Fruit fly (Drosophila melanogaster) whole organism, prepupa: Measurements from ENCODE around the gene hook.

Experiments used
- Blimp-1 ChIP-seq: fragments of 200-800 bp; sonication (Bioruptor generic); optimal IDR thresholded peaks from 3 replicates; lab custom pipeline; 2017; ENCODE audit warnings: missing biosample characterization, missing genetic modification characterization, mild to moderate bottlenecking, moderate library complexity, missing genetic modification reagents
- CG10669 ChIP-seq: fragments of 200-800 bp; sonication (Bioruptor generic); optimal IDR thresholded peaks from 3 replicates; lab custom pipeline; 2018; ENCODE audit warnings: missing biosample characterization, mild to moderate bottlenecking, missing genetic modification characterization, moderate library complexity
- CG11294 ChIP-seq: fragments of 200-800 bp; sonication (Bioruptor generic); IDR thresholded peaks from 2 replicates; pipeline ENCODE4 v1.3.6; 2022; ENCODE audit warnings: missing biosample characterization, missing genetic modification characterization
- CG11762 ChIP-seq: fragments of 200-800 bp; sonication (Bioruptor generic); optimal IDR thresholded peaks from 3 replicates; lab custom pipeline; 2016; ENCODE audit warnings: missing biosample characterization, missing genetic modification characterization; ENCODE audit not compliant: insufficient read depth
- CG11902 ChIP-seq: fragments of 200-800 bp; sonication (Bioruptor generic); optimal IDR thresholded peaks from 3 replicates; lab custom pipeline; 2016; ENCODE audit warnings: missing biosample characterization, missing genetic modification characterization
- CG32006 ChIP-seq: fragments of 200-800 bp; sonication (Bioruptor generic); optimal IDR thresholded peaks from 3 replicates; lab custom pipeline; 2017; ENCODE audit warnings: missing biosample characterization, mild to moderate bottlenecking, missing genetic modification characterization
- CG3919 ChIP-seq: fragments of 200-800 bp; sonication (Bioruptor generic); optimal IDR thresholded peaks from 3 replicates; lab custom pipeline; 2016; ENCODE audit warnings: missing biosample characterization, missing genetic modification characterization
- CG4318 ChIP-seq: fragments of 200-800 bp; sonication (Bioruptor generic); optimal IDR thresholded peaks from 3 replicates; lab custom pipeline; 2017; ENCODE audit warnings: missing biosample characterization, mild to moderate bottlenecking, missing genetic modification characterization
- CG6163 ChIP-seq: fragments of 200-800 bp; sonication (Bioruptor generic); IDR thresholded peaks from 3 replicates; pipeline ENCODE4 v1.3.6; 2022; ENCODE audit warnings: missing biosample characterization, missing genetic modification characterization
- CG6276 ChIP-seq: fragments of 200-800 bp; sonication (Bioruptor generic); optimal IDR thresholded peaks from 2 replicates; lab custom pipeline; 2017; ENCODE audit warnings: missing biosample characterization, mild to moderate bottlenecking, missing genetic modification characterization
- CG6792 ChIP-seq: fragments of 200-800 bp; sonication (Bioruptor generic); optimal IDR thresholded peaks from 3 replicates; lab custom pipeline; 2016; ENCODE audit warnings: missing biosample characterization, missing genetic modification characterization
- CG7368 ChIP-seq: fragments of 200-800 bp; sonication (Bioruptor generic); optimal IDR thresholded peaks from 3 replicates; lab custom pipeline; 2016; ENCODE audit warnings: missing biosample characterization, missing genetic modification characterization
- CG9139 ChIP-seq: fragments of 200-800 bp; sonication (Bioruptor generic); optimal IDR thresholded peaks from 3 replicates; lab custom pipeline; 2017; ENCODE audit warnings: missing biosample characterization, mild to moderate bottlenecking, missing genetic modification characterization
- Eip78C ChIP-seq: fragments of 200-800 bp; sonication (Bioruptor generic); peaks from one replicate; lab custom pipeline; 2016; ENCODE audit warnings: missing biosample characterization, missing genetic modification characterization
- Eip93F ChIP-seq: fragments of 200-800 bp; sonication (Bioruptor generic); optimal IDR thresholded peaks from 2 replicates; lab custom pipeline; 2016; ENCODE audit warnings: missing biosample characterization, mild to moderate bottlenecking, missing genetic modification characterization
- Hr39 ChIP-seq: fragments of 200-800 bp; sonication (Bioruptor generic); optimal IDR thresholded peaks from 2 replicates; lab custom pipeline; 2016; ENCODE audit warnings: missing biosample characterization, missing genetic modification characterization
- Hr4 ChIP-seq: fragments of 200-800 bp; sonication (Bioruptor generic); optimal IDR thresholded peaks from 3 replicates; lab custom pipeline; 2016; ENCODE audit warnings: missing biosample characterization, missing genetic modification characterization
- Lpt ChIP-seq: fragments of 200-800 bp; sonication (Bioruptor generic); optimal IDR thresholded peaks from 3 replicates; lab custom pipeline; 2016; ENCODE audit warnings: missing biosample characterization, missing genetic modification characterization
- Met ChIP-seq: fragments of 200-800 bp; sonication (Bioruptor generic); optimal IDR thresholded peaks from 3 replicates; lab custom pipeline; 2016; ENCODE audit warnings: missing biosample characterization, missing genetic modification characterization
- Smox ChIP-seq: fragments of 200-800 bp; sonication (Bioruptor generic); optimal IDR thresholded peaks from 3 replicates; lab custom pipeline; 2016; ENCODE audit warnings: missing biosample characterization, missing genetic modification characterization
- Sox102F ChIP-seq: fragments of 200-800 bp; sonication (Bioruptor generic); optimal IDR thresholded peaks from 2 replicates; lab custom pipeline; 2016; ENCODE audit warnings: missing biosample characterization, mild to moderate bottlenecking, missing genetic modification characterization
- achi ChIP-seq: fragments of 200-800 bp; sonication (Bioruptor generic); optimal IDR thresholded peaks from 3 replicates; lab custom pipeline; 2016; ENCODE audit warnings: missing biosample characterization, missing genetic modification characterization
- cyc ChIP-seq: fragments of 200-800 bp; sonication (Bioruptor generic); optimal IDR thresholded peaks from 3 replicates; lab custom pipeline; 2016; ENCODE audit warnings: missing biosample characterization, missing genetic modification characterization
- dac ChIP-seq: fragments of 200-800 bp; sonication (Bioruptor generic); optimal IDR thresholded peaks from 2 replicates; lab custom pipeline; 2017; ENCODE audit warnings: missing biosample characterization, mild to moderate bottlenecking, missing genetic modification characterization
- dsx ChIP-seq: fragments of 200-800 bp; optimal IDR thresholded peaks from 3 replicates; lab custom pipeline; 2019; ENCODE audit warnings: missing biosample characterization, mild to moderate bottlenecking, missing genetic modification characterization, moderate library complexity; ENCODE audit not compliant: poor library complexity, severe bottlenecking
- eg ChIP-seq: fragments of 200-800 bp; sonication (Bioruptor generic); IDR thresholded peaks from 3 replicates; pipeline ENCODE4 v1.3.6; 2022; ENCODE audit warnings: missing biosample characterization, missing genetic modification characterization
- esn ChIP-seq: fragments of 200-800 bp; sonication (Bioruptor generic); optimal IDR thresholded peaks from 2 replicates; lab custom pipeline; 2016; ENCODE audit warnings: missing biosample characterization, mild to moderate bottlenecking, missing genetic modification characterization, moderate library complexity
- fd59A ChIP-seq: fragments of 200-800 bp; sonication (Bioruptor generic); optimal IDR thresholded peaks from 2 replicates; lab custom pipeline; 2017; ENCODE audit warnings: missing biosample characterization, mild to moderate bottlenecking, missing genetic modification characterization, missing genetic modification reagents
- fkh ChIP-seq: fragments of 200-800 bp; sonication (Bioruptor generic); optimal IDR thresholded peaks from 3 replicates; lab custom pipeline; 2017; ENCODE audit warnings: missing biosample characterization, mild to moderate bottlenecking, missing genetic modification characterization, moderate library complexity
- lz ChIP-seq: fragments of 200-800 bp; sonication (Bioruptor generic); optimal IDR thresholded peaks from 3 replicates; lab custom pipeline; 2016; ENCODE audit warnings: missing biosample characterization, missing genetic modification characterization
- salr ChIP-seq, 2 experiments: fragments of 200-800 bp; sonication (Bioruptor generic); optimal IDR thresholded peaks; 3 replicates each; lab custom pipeline; 2016 to 2018; ENCODE audit warnings: missing biosample characterization in 2 of 2, missing genetic modification characterization in 2 of 2, mild to moderate bottlenecking in 1 of 2
- spab ChIP-seq: fragments of 200-800 bp; sonication (Bioruptor generic); optimal IDR thresholded peaks from 2 replicates; lab custom pipeline; 2017; ENCODE audit warnings: missing biosample characterization, mild to moderate bottlenecking, missing genetic modification characterization, missing genetic modification reagents
- ss ChIP-seq, 2 experiments: fragments of 200-800 bp; sonication (Bioruptor generic); optimal IDR thresholded peaks; 2 replicates in 1 of 2; 3 replicates in 1 of 2; lab custom pipeline; 2017 to 2018; ENCODE audit warnings: mild to moderate bottlenecking in 2 of 2, missing biosample characterization in 2 of 2, missing genetic modification characterization in 2 of 2, moderate library complexity in 1 of 2
- svp ChIP-seq: fragments of 200-800 bp; sonication (Bioruptor generic); peaks from one replicate; lab custom pipeline; 2016; ENCODE audit warnings: missing biosample characterization, missing genetic modification characterization
- topi ChIP-seq: fragments of 200-800 bp; sonication (Bioruptor generic); optimal IDR thresholded peaks from 3 replicates; lab custom pipeline; 2016; ENCODE audit warnings: missing biosample characterization, missing genetic modification characterization
- vri ChIP-seq: fragments of 200-800 bp; sonication (Bioruptor generic); optimal IDR thresholded peaks from 3 replicates; lab custom pipeline; 2016; ENCODE audit warnings: missing biosample characterization, mild to moderate bottlenecking, missing genetic modification characterization

Gene hook

dm6 chr2L:19071713-19072112, 38.4 kb upstream of the hook start:
- TF ChIP-seq svp (GFP tag; lab: Kevin White, UChicago): peak; percentile 62
- peak; percentile 9 for TF ChIP-seq Hr39 (GFP tag; lab: Kevin White, UChicago)
- TF ChIP-seq Eip78C (GFP tag; lab: Kevin White, UChicago): peak; percentile 56
- TF ChIP-seq CG3919 (GFP tag; lab: Kevin White, UChicago): no peak
- TF ChIP-seq CG6276 (GFP tag; lab: Kevin White, UChicago): no peak
- TF ChIP-seq Met (GFP tag; lab: Kevin White, UChicago): peak; percentile 25
- TF ChIP-seq Eip93F (GFP tag; lab: Kevin White, UChicago): no peak
- TF ChIP-seq esn (GFP tag; lab: Kevin White, UChicago): peak; percentile 15
- TF ChIP-seq lz (GFP tag; lab: Kevin White, UChicago): peak; percentile 5
- no peak for TF ChIP-seq CG11294 (GFP tag; lab: Robert Waterston, UW)
- TF ChIP-seq topi (GFP tag; lab: Kevin White, UChicago): peak; percentile 20
- TF ChIP-seq dsx (GFP tag; lab: Kevin White, UChicago): peak; percentile 82
- TF ChIP-seq eg: no peak
- TF ChIP-seq Smox (GFP tag; lab: Kevin White, UChicago): peak; percentile 21
- no peak for TF ChIP-seq fkh

- TF ChIP-seq fd59A: no peak
- no peak for TF ChIP-seq CG7368
- TF ChIP-seq CG10669 (GFP tag; lab: Kevin White, UChicago): no peak
- TF ChIP-seq Hr39 (GFP tag; lab: Kevin White, UChicago): peak; percentile 1
- TF ChIP-seq Met (GFP tag; lab: Kevin White, UChicago): no peak
- peak; percentile 74 for TF ChIP-seq Eip78C (GFP tag; lab: Kevin White, UChicago)
- no peak for TF ChIP-seq svp (GFP tag; lab: Kevin White, UChicago)
- TF ChIP-seq CG11902 (GFP tag; lab: Kevin White, UChicago): no peak
- TF ChIP-seq CG4318: no peak
- no peak for TF ChIP-seq Hr4 (GFP tag; lab: Kevin White, UChicago)
- TF ChIP-seq CG32006 (GFP tag; lab: Kevin White, UChicago): peak; percentile 47
- no peak for TF ChIP-seq Lpt (GFP tag; lab: Kevin White, UChicago)
- TF ChIP-seq Blimp-1 (GFP tag; lab: Kevin White, UChicago): no peak
- no peak for TF ChIP-seq CG9139 (GFP tag; lab: Kevin White, UChicago)
- TF ChIP-seq salr (GFP tag; optimal IDR thresholded peaks at IDR 0.05; lab: Kevin White, UChicago): no peak
- TF ChIP-seq dac (GFP tag; lab: Kevin White, UChicago): no peak
- no peak for TF ChIP-seq esn (GFP tag; lab: Kevin White, UChicago)
- TF ChIP-seq topi (GFP tag; lab: Kevin White, UChicago): no peak
- TF ChIP-seq dsx (GFP tag; lab: Kevin White, UChicago): no peak
- TF ChIP-seq CG11762: no peak
- TF ChIP-seq eg: peak; percentile 55; the same call in 2 of the 3 replicates
Measured at dm6 chr2L:19069548-19070145, 36.3 kb upstream of the hook start, which contains the start of gene CG10702. CG10702 (minus strand) TSS chr2L:19069851.

DNA sequence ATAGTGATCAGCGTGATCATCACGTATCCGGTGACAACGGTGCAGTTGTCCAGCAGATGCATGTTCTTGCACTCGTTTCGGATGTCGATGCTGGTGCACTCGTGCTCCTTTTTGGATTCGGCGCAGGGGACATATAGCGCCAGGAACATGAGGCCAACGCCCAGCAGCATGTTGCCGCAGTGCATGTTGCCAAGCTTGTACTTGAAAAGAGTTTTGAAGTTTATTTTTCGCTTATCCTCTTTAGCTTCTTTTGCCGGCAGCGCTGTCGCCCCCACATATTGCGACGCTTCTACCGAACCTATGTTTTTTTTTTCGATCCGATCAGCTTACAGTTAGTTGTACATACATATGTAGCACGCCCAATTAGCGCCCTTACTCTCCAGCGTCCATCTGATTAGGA, 35.1 kb upstream of the hook start:
- TF ChIP-seq Lpt (GFP tag; lab: Kevin White, UChicago): no peak
- no peak for TF ChIP-seq CG10669 (GFP tag; lab: Kevin White, UChicago)
- no peak for TF ChIP-seq dac (GFP tag; lab: Kevin White, UChicago)
- no peak for TF ChIP-seq vri (GFP tag; lab: Kevin White, UChicago)
- TF ChIP-seq CG7368: no peak

dm6 chr2L:19064706-19065105, 31.4 kb upstream of the hook start, which contains the start of gene CG17343:
CG17343 (plus strand) TSS chr2L:19064929.
- TF ChIP-seq Blimp-1 (GFP tag; lab: Kevin White, UChicago): no peak
- TF ChIP-seq lz (GFP tag; lab: Kevin White, UChicago): no peak
- no peak for TF ChIP-seq Hr39 (GFP tag; lab: Kevin White, UChicago)
- TF ChIP-seq vri (GFP tag; lab: Kevin White, UChicago): no peak
- no peak for TF ChIP-seq spab (GFP tag; lab: Kevin White, UChicago)
- no peak for TF ChIP-seq fkh
- TF ChIP-seq CG6792 (GFP tag; lab: Kevin White, UChicago): no peak
- no peak for TF ChIP-seq achi (GFP tag; lab: Kevin White, UChicago)
- no peak for TF ChIP-seq Sox102F (GFP tag; lab: Kevin White, UChicago)
- no peak for TF ChIP-seq CG6163
- TF ChIP-seq ss (GFP tag; optimal IDR thresholded peaks at IDR 0.05; lab: Kevin White, UChicago): no peak
- no peak for TF ChIP-seq cyc
- no peak for TF ChIP-seq CG9139 (GFP tag; lab: Kevin White, UChicago)
- no peak for TF ChIP-seq CG10669 (GFP tag; lab: Kevin White, UChicago)
- no peak for TF ChIP-seq CG3919 (GFP tag; lab: Kevin White, UChicago)
- TF ChIP-seq salr (GFP tag; optimal IDR thresholded peaks at IDR 0.05; lab: Kevin White, UChicago): no peak
- TF ChIP-seq CG32006 (GFP tag; lab: Kevin White, UChicago): no peak
